Fruit fly (Drosophila melanogaster): ENCODE results near the gene CG4582.
A peak's percentile ranks its signal among the peaks of the same experiment; 100 is the strongest.

The CG4582 gene

dm6 chr3R:25532406-25533225 lies 50.4 kb downstream of the CG4582 start (continued):
- no peak for TF ChIP-seq odd (GFP tag; optimal IDR thresholded peaks at IDR 0.05)
- peak; percentile 57 for TF ChIP-seq CG18262 (tag; optimal IDR thresholded peaks at IDR 0.05)
- no peak for TF ChIP-seq CG17802 (tag; optimal IDR thresholded peaks at IDR 0.05)
- no peak for TF ChIP-seq CG14050 (GFP tag; IDR thresholded peaks at IDR 0.05)
- no peak for TF ChIP-seq tna (GFP tag; IDR thresholded peaks at IDR 0.05; ENCODE audit: partially characterized antibody)
- TF ChIP-seq Elba2 (GFP tag; optimal IDR thresholded peaks at IDR 0.05): no peak
- TF ChIP-seq CG17568 (GFP tag; optimal IDR thresholded peaks at IDR 0.05): no peak
- no peak for TF ChIP-seq CG3281 (GFP tag; optimal IDR thresholded peaks at IDR 0.05)
- TF ChIP-seq CG11723 (GFP tag; optimal IDR thresholded peaks at IDR 0.05): no peak
- no peak for TF ChIP-seq CG9609 (GFP tag; optimal IDR thresholded peaks at IDR 0.05)
- no peak for TF ChIP-seq Lhr (GFP tag; optimal IDR thresholded peaks at IDR 0.05)
- TF ChIP-seq Hr78 (GFP tag; optimal IDR thresholded peaks at IDR 0.05): no peak
- TF ChIP-seq Antp (GFP tag; optimal IDR thresholded peaks at IDR 0.05): no peak
- no peak for TF ChIP-seq mirr (GFP tag; optimal IDR thresholded peaks at IDR 0.05)
- TF ChIP-seq tap (tag; optimal IDR thresholded peaks at IDR 0.05): no peak
- TF ChIP-seq CG34376 (GFP tag; optimal IDR thresholded peaks at IDR 0.05): no peak
- TF ChIP-seq CG16863 (GFP tag; optimal IDR thresholded peaks at IDR 0.05): no peak
- TF ChIP-seq Oli (tag; optimal IDR thresholded peaks at IDR 0.05): no peak
- no peak for TF ChIP-seq corto (GFP tag; optimal IDR thresholded peaks at IDR 0.05)
- TF ChIP-seq vnd (GFP tag; IDR thresholded peaks at IDR 0.05; ENCODE audit: partially characterized antibody): no peak
- no peak for TF ChIP-seq CG9797 (GFP tag; optimal IDR thresholded peaks at IDR 0.05)
- TF ChIP-seq Gug (GFP tag; IDR thresholded peaks at IDR 0.05): no peak
- TF ChIP-seq BtbVII (GFP tag; optimal IDR thresholded peaks at IDR 0.05): no peak
- TF ChIP-seq stc (GFP tag; IDR thresholded peaks at IDR 0.05): no peak
- peak; percentile 12 for TF ChIP-seq D19A (tag; optimal IDR thresholded peaks at IDR 0.05)
- TF ChIP-seq Hand (GFP tag; optimal IDR thresholded peaks at IDR 0.05): no peak
- TF ChIP-seq CG7556 (GFP tag; optimal IDR thresholded peaks at IDR 0.05): peak; percentile 11
- no peak for TF ChIP-seq Dref (GFP tag; IDR thresholded peaks at IDR 0.05)
- no peak for TF ChIP-seq Mad (GFP tag; optimal IDR thresholded peaks at IDR 0.05)
- no peak for TF ChIP-seq maf-S (GFP tag; optimal IDR thresholded peaks at IDR 0.05)
- TF ChIP-seq CG12236 (GFP tag; optimal IDR thresholded peaks at IDR 0.05): no peak
- no peak for TF ChIP-seq CG18599 (GFP tag; optimal IDR thresholded peaks at IDR 0.05)
- TF ChIP-seq bigmax (GFP tag; optimal IDR thresholded peaks at IDR 0.05): no peak
- no peak for TF ChIP-seq sug (tag; optimal IDR thresholded peaks at IDR 0.05)
- TF ChIP-seq CG13296 (GFP tag; optimal IDR thresholded peaks at IDR 0.05): no peak
- TF ChIP-seq CG17829 (tag; optimal IDR thresholded peaks at IDR 0.05): no peak
- no peak for TF ChIP-seq Trl (optimal IDR thresholded peaks at IDR 0.05)
- no peak for TF ChIP-seq Trl (GFP tag; optimal IDR thresholded peaks at IDR 0.05)
- TF ChIP-seq CrebB (tag; optimal IDR thresholded peaks at IDR 0.05): no peak
- no peak for TF ChIP-seq inv (GFP tag; IDR thresholded peaks at IDR 0.05; ENCODE audit: partially characterized antibody)
- no peak for TF ChIP-seq CG7963 (GFP tag; IDR thresholded peaks at IDR 0.05; ENCODE audit: partially characterized antibody)
- no peak for TF ChIP-seq onecut (GFP tag; IDR thresholded peaks at IDR 0.05)
- TF ChIP-seq cwo (GFP tag; optimal IDR thresholded peaks at IDR 0.05): no peak
- peak; percentile 64 for TF ChIP-seq gem (tag; optimal IDR thresholded peaks at IDR 0.05)
- no peak for TF ChIP-seq Usf (GFP tag; optimal IDR thresholded peaks at IDR 0.05)
- TF ChIP-seq slbo (GFP tag; IDR thresholded peaks at IDR 0.05): peak; percentile 54; the same call in 1 of the 2 replicates
- no peak for TF ChIP-seq btn (GFP tag; optimal IDR thresholded peaks at IDR 0.05)
- no peak for TF ChIP-seq lmd (GFP tag; IDR thresholded peaks at IDR 0.05)
- peak; percentile 16; the same call in 1 of the 2 replicates for TF ChIP-seq sob (GFP tag; IDR thresholded peaks at IDR 0.05)
